Worm (Caenorhabditis elegans) whole organism, young adult: ENCODE measurements around the gene C32D5.11.

Experiments
- B0336.3 ChIP-seq: fragments of 200-800 bp; sonication (Bioruptor generic); IDR thresholded peaks from 2 replicates; pipeline ENCODE4 v1.3.6; 2022; ENCODE audit warnings: missing genetic modification characterization, missing compliant biosample characterization
- F22D6.2 ChIP-seq: sonication (generic microtip); optimal IDR thresholded peaks from 2 replicates; lab custom pipeline; 2016; ENCODE audit warnings: mild to moderate bottlenecking, missing genetic modification characterization, missing compliant biosample characterization
- F23B12.7 ChIP-seq: sonication (generic microtip); optimal IDR thresholded peaks from 2 replicates; lab custom pipeline; 2017; ENCODE audit warnings: missing genetic modification characterization, mild to moderate bottlenecking, missing compliant biosample characterization, antibody characterized with exemption, moderate library complexity; ENCODE audit not compliant: insufficient read depth
- F33H1.4 ChIP-seq: fragments of 200-800 bp; sonication (Bioruptor generic); IDR thresholded peaks from 2 replicates; pipeline ENCODE4 v1.3.6; 2022; ENCODE audit warnings: missing genetic modification reagents, missing genetic modification characterization, missing compliant biosample characterization
- F57A8.1 ChIP-seq: fragments of 200-800 bp; sonication (Bioruptor generic); optimal IDR thresholded peaks from 2 replicates; lab custom pipeline; 2018; ENCODE audit warnings: mild to moderate bottlenecking, missing genetic modification characterization, moderate library complexity, missing compliant biosample characterization
- K11D2.4 ChIP-seq: fragments of 200-800 bp; sonication (Bioruptor generic); IDR thresholded peaks from 2 replicates; pipeline ENCODE4 v1.3.6; 2022; ENCODE audit warnings: missing genetic modification reagents, missing genetic modification characterization, missing compliant biosample characterization
- K12H6.12 ChIP-seq: fragments of 200-800 bp; sonication (Bioruptor generic); optimal IDR thresholded peaks from 2 replicates; lab custom pipeline; 2018; ENCODE audit warnings: mild to moderate bottlenecking, missing genetic modification characterization, missing compliant biosample characterization
- T26A5.8 ChIP-seq: sonication (generic microtip); optimal IDR thresholded peaks from 2 replicates; lab custom pipeline; 2016; ENCODE audit warnings: missing genetic modification characterization, missing compliant biosample characterization
- Y79H2A.3 ChIP-seq: fragments of 200-800 bp; sonication (Bioruptor generic); conservative IDR thresholded peaks from 2 replicates; pipeline ENCODE4 v1.3.6; 2022; ENCODE audit warnings: missing genetic modification reagents, missing genetic modification characterization, missing compliant biosample characterization
- Y95B8A.8 ChIP-seq: fragments of 200-800 bp; sonication (Bioruptor generic); IDR thresholded peaks from 2 replicates; pipeline ENCODE4 v1.3.6; 2022; ENCODE audit warnings: missing genetic modification reagents, missing genetic modification characterization, missing compliant biosample characterization
- akir-1 ChIP-seq: fragments of 200-800 bp; sonication (Bioruptor generic); optimal IDR thresholded peaks from 2 replicates; lab custom pipeline; 2018; ENCODE audit warnings: mild to moderate bottlenecking, missing genetic modification characterization, moderate library complexity, missing compliant biosample characterization
- ama-1 ChIP-seq, 3 experiments: fragments of 150-350 bp in 1 of 3; sonication (generic microtip) in 2 of 3; optimal IDR thresholded peaks; 2 replicates each; lab custom pipeline; 2014 to 2018; ENCODE audit warnings: missing biosample characterization in 2 of 3, missing genetic modification characterization in 2 of 3, missing genetic modification reagents in 2 of 3
- aptf-2 ChIP-seq: fragments of 200-800 bp; sonication (Bioruptor generic); conservative IDR thresholded peaks from 2 replicates; pipeline ENCODE4 v1.3.6; 2022; ENCODE audit warnings: missing genetic modification reagents, missing genetic modification characterization, missing compliant biosample characterization
- atf-7 ChIP-seq: sonication (generic microtip); optimal IDR thresholded peaks from 2 replicates; lab custom pipeline; 2017; ENCODE audit warnings: mild to moderate bottlenecking, missing genetic modification characterization, missing compliant biosample characterization
- athp-1 ChIP-seq: sonication (generic microtip); optimal IDR thresholded peaks from 2 replicates; lab custom pipeline; 2017; ENCODE audit warnings: mild to moderate bottlenecking, missing genetic modification characterization, missing compliant biosample characterization
- attf-5 ChIP-seq: fragments of 200-800 bp; sonication (Bioruptor generic); optimal IDR thresholded peaks from 2 replicates; lab custom pipeline; 2018; ENCODE audit warnings: mild to moderate bottlenecking, missing genetic modification characterization, missing compliant biosample characterization
- ceh-79 ChIP-seq: sonication (generic microtip); optimal IDR thresholded peaks from 2 replicates; lab custom pipeline; 2017; ENCODE audit warnings: mild to moderate bottlenecking, missing genetic modification characterization, missing compliant biosample characterization
- dpl-1 ChIP-seq: fragments of 150-350 bp; optimal IDR thresholded peaks from 2 replicates; lab custom pipeline; 2014; ENCODE audit warnings: missing biosample characterization, missing genetic modification reagents, missing genetic modification characterization
- egl-18 ChIP-seq: fragments of 200-800 bp; sonication (Bioruptor generic); IDR thresholded peaks from 2 replicates; pipeline ENCODE4 v1.3.6; 2022; ENCODE audit warnings: missing genetic modification reagents, missing genetic modification characterization, missing compliant biosample characterization
- egl-44 ChIP-seq: fragments of 200-800 bp; sonication (Bioruptor generic); IDR thresholded peaks from 2 replicates; pipeline ENCODE4 v1.3.6; 2022; ENCODE audit warnings: missing genetic modification reagents, missing genetic modification characterization, missing compliant biosample characterization
- egrh-3 ChIP-seq: fragments of 200-800 bp; sonication (Bioruptor generic); IDR thresholded peaks from 2 replicates; pipeline ENCODE4 v1.3.6; 2022; ENCODE audit warnings: missing genetic modification reagents, missing genetic modification characterization, missing compliant biosample characterization
- ets-4 ChIP-seq: fragments of 200-800 bp; sonication (Bioruptor generic); optimal IDR thresholded peaks from 2 replicates; lab custom pipeline; 2018; ENCODE audit warnings: mild to moderate bottlenecking, missing genetic modification characterization, missing compliant biosample characterization
- him-1 ChIP-seq: sonication (generic microtip); optimal IDR thresholded peaks from 2 replicates; lab custom pipeline; 2016; ENCODE audit warnings: missing genotype, missing genetic modification reagents, missing genetic modification characterization, missing compliant biosample characterization
- hmg-20 ChIP-seq: fragments of 200-800 bp; sonication (Bioruptor generic); IDR thresholded peaks from 2 replicates; pipeline ENCODE4 v1.3.6; 2022; ENCODE audit warnings: missing genetic modification reagents, missing genetic modification characterization, missing compliant biosample characterization
- hrde-1 ChIP-seq: sonication (generic microtip); optimal IDR thresholded peaks from 2 replicates; lab custom pipeline; 2016; ENCODE audit warnings: missing genetic modification characterization, mild to moderate bottlenecking, missing compliant biosample characterization, moderate library complexity, missing genotype, missing genetic modification reagents, borderline replicate concordance
- hsf-1 ChIP-seq: fragments of 200-800 bp; sonication (Bioruptor generic); IDR thresholded peaks from 2 replicates; pipeline ENCODE4 v1.3.6; 2022; ENCODE audit warnings: missing genetic modification reagents, missing genetic modification characterization, missing compliant biosample characterization
- lag-1 ChIP-seq: fragments of 200-800 bp; sonication (Bioruptor generic); IDR thresholded peaks from 2 replicates; pipeline ENCODE4 v1.3.6; 2022; ENCODE audit warnings: missing genetic modification reagents, missing genetic modification characterization, missing compliant biosample characterization
- let-526 ChIP-seq: fragments of 200-800 bp; sonication (Bioruptor generic); IDR thresholded peaks from 2 replicates; pipeline ENCODE4 v1.3.6; 2022; ENCODE audit warnings: missing genetic modification reagents, missing genetic modification characterization, missing compliant biosample characterization
- lin-26 ChIP-seq: fragments of 200-800 bp; sonication (Bioruptor generic); IDR thresholded peaks from 2 replicates; pipeline ENCODE4 v1.3.6; 2022; ENCODE audit warnings: missing genetic modification reagents, missing genetic modification characterization, missing compliant biosample characterization
- lsl-1 ChIP-seq: fragments of 200-800 bp; sonication (Bioruptor generic); optimal IDR thresholded peaks from 2 replicates; lab custom pipeline; 2018; ENCODE audit warnings: mild to moderate bottlenecking, missing genetic modification characterization, moderate library complexity, missing compliant biosample characterization
- madf-6 ChIP-seq: fragments of 200-800 bp; sonication (Bioruptor generic); IDR thresholded peaks from 2 replicates; pipeline ENCODE4 v1.3.6; 2022; ENCODE audit warnings: missing genetic modification reagents, missing genetic modification characterization, missing compliant biosample characterization
- mcd-1 ChIP-seq: fragments of 200-800 bp; sonication (Bioruptor generic); IDR thresholded peaks from 2 replicates; pipeline ENCODE4 v1.3.6; 2022; ENCODE audit warnings: missing genetic modification reagents, missing genetic modification characterization, missing compliant biosample characterization
- nfya-2 ChIP-seq: fragments of 200-800 bp; sonication (Bioruptor generic); IDR thresholded peaks from 2 replicates; pipeline ENCODE4 v1.3.6; 2022; ENCODE audit warnings: missing genetic modification reagents, missing genetic modification characterization, missing compliant biosample characterization
- nhr-80 ChIP-seq: sonication (generic microtip); optimal IDR thresholded peaks from 2 replicates; lab custom pipeline; 2016; ENCODE audit warnings: missing genetic modification characterization, missing compliant biosample characterization
- rcor-1 ChIP-seq: fragments of 200-800 bp; sonication (Bioruptor generic); IDR thresholded peaks from 2 replicates; pipeline ENCODE4 v1.3.6; 2022; ENCODE audit warnings: missing genetic modification reagents, missing genetic modification characterization, missing compliant biosample characterization
- rec-8 ChIP-seq, 2 experiments: sonication (generic microtip); optimal IDR thresholded peaks; 2 replicates each; lab custom pipeline; 2016; ENCODE audit warnings: mild to moderate bottlenecking in 2 of 2, missing genetic modification characterization in 2 of 2, missing genetic modification reagents in 2 of 2, missing genotype in 2 of 2, missing biosample characterization in 1 of 2, missing compliant biosample characterization in 1 of 2, moderate library complexity in 1 of 2
- sea-2 ChIP-seq: fragments of 200-800 bp; sonication (Bioruptor generic); IDR thresholded peaks from 2 replicates; pipeline ENCODE4 v1.3.6; 2022; ENCODE audit warnings: missing genetic modification characterization, missing compliant biosample characterization
- snpc-1.1 ChIP-seq: sonication (generic microtip); optimal IDR thresholded peaks from 2 replicates; lab custom pipeline; 2017; ENCODE audit warnings: missing genetic modification characterization, mild to moderate bottlenecking, missing compliant biosample characterization, antibody characterized with exemption, moderate library complexity, missing genotype, missing genetic modification reagents; ENCODE audit not compliant: insufficient read depth
- snpc-1.3 ChIP-seq: sonication (generic microtip); optimal IDR thresholded peaks from 2 replicates; lab custom pipeline; 2017; ENCODE audit warnings: missing genetic modification characterization, mild to moderate bottlenecking, missing compliant biosample characterization, antibody characterized with exemption, moderate library complexity, missing genotype, missing genetic modification reagents; ENCODE audit not compliant: insufficient read depth
- tbp1 ChIP-seq: fragments of 200-800 bp; sonication (Bioruptor generic); optimal IDR thresholded peaks from 2 replicates; lab custom pipeline; 2018; ENCODE audit warnings: mild to moderate bottlenecking, missing genetic modification characterization, missing compliant biosample characterization
- unc-130 ChIP-seq: sonication (generic microtip); optimal IDR thresholded peaks from 2 replicates; lab custom pipeline; 2016; ENCODE audit warnings: missing genetic modification reagents, missing genetic modification characterization, missing compliant biosample characterization
- ztf-18 ChIP-seq: sonication (generic microtip); optimal IDR thresholded peaks from 2 replicates; lab custom pipeline; 2016; ENCODE audit warnings: missing genotype, mild to moderate bottlenecking, missing genetic modification characterization, missing compliant biosample characterization
- ztf-22 ChIP-seq: fragments of 200-800 bp; sonication (Bioruptor generic); optimal IDR thresholded peaks from 2 replicates; lab custom pipeline; 2018; ENCODE audit warnings: mild to moderate bottlenecking, missing genetic modification characterization, moderate library complexity, missing compliant biosample characterization
- ztf-25 ChIP-seq: fragments of 200-800 bp; sonication (Bioruptor generic); IDR thresholded peaks from 2 replicates; pipeline ENCODE4 v1.3.6; 2022; ENCODE audit warnings: missing genetic modification reagents, missing genetic modification characterization, missing compliant biosample characterization
- ztf-6 ChIP-seq: fragments of 200-800 bp; sonication (Bioruptor generic); IDR thresholded peaks from 2 replicates; pipeline ENCODE4 v1.3.6; 2022; ENCODE audit warnings: missing genetic modification reagents, missing genetic modification characterization, missing compliant biosample characterization

Gene C32D5.11

ce11 chrII:6355396-6356346, at the start of gene C32D5.11:
C32D5.11 (minus strand) TSS chrII:6355446.
- TF ChIP-seq atf-7 (tag; lab: Kevin White, UChicago), result no peak
- peak; percentile 66 for TF ChIP-seq mcd-1 (GFP tag; lab: Robert Waterston, UW)
- TF ChIP-seq T26A5.8 (tag; lab: Kevin White, UChicago), result no peak
- TF ChIP-seq lag-1 (GFP tag; lab: Robert Waterston, UW), result no peak
- TF ChIP-seq attf-5 (GFP tag; lab: Kevin White, UChicago), result peak; percentile 83
- no peak for TF ChIP-seq athp-1 (tag; lab: Kevin White, UChicago)
- TF ChIP-seq F22D6.2 (tag; lab: Kevin White, UChicago), result no peak
- peak; percentile 14 for TF ChIP-seq K12H6.12
- no peak for TF ChIP-seq him-1 (tag; lab: Kevin White, UChicago)
- no peak for TF ChIP-seq unc-130
- TF ChIP-seq egrh-3, result no peak
- no peak for TF ChIP-seq K11D2.4 (GFP tag; lab: Robert Waterston, UW)
- TF ChIP-seq egl-18 (GFP tag; lab: Robert Waterston, UW), result no peak
- TF ChIP-seq madf-6 (GFP tag; lab: Robert Waterston, UW), result no peak
- peak; percentile 42; the same call in 1 of the 2 replicates for TF ChIP-seq F33H1.4 (GFP tag; lab: Robert Waterston, UW)
- TF ChIP-seq ztf-22, result no peak
- TF ChIP-seq hsf-1, result no peak
- TF ChIP-seq F23B12.7, result peak; percentile 70
- TF ChIP-seq ztf-18 (tag; lab: Kevin White, UChicago), result peak; percentile 92
- TF ChIP-seq Y79H2A.3 (GFP tag; lab: Robert Waterston, UW), result no peak
- TF ChIP-seq ama-1 (optimal IDR thresholded peaks at IDR 0.05; lab: Kevin White, UChicago), result no peak
- no peak for TF ChIP-seq ama-1 (GFP tag; optimal IDR thresholded peaks at IDR 0.05; lab: Kevin White, UChicago)
- no peak for TF ChIP-seq akir-1 (GFP tag; lab: Kevin White, UChicago)
- no peak for TF ChIP-seq nfya-2 (GFP tag; lab: Robert Waterston, UW)
- no peak for TF ChIP-seq hmg-20
- TF ChIP-seq B0336.3 (GFP tag; lab: Robert Waterston, UW), result 0 out of 2 replicates have a peak, but pooled peaks have one; percentile 37
- no peak for TF ChIP-seq sea-2
- no peak for TF ChIP-seq snpc-1.3 (tag; lab: Kevin White, UChicago)
- TF ChIP-seq let-526 (GFP tag; lab: Robert Waterston, UW), result no peak
- TF ChIP-seq rec-8 (tag; optimal IDR thresholded peaks at IDR 0.05; lab: Kevin White, UChicago), result no peak
- TF ChIP-seq egl-44 (GFP tag; lab: Robert Waterston, UW), result no peak
- TF ChIP-seq F57A8.1 (GFP tag; lab: Kevin White, UChicago), result no peak
- peak; percentile 53 for TF ChIP-seq lsl-1 (GFP tag; lab: Kevin White, UChicago)
- no peak for TF ChIP-seq rcor-1 (GFP tag; lab: Robert Waterston, UW)
- no peak for TF ChIP-seq ceh-79 (tag; lab: Kevin White, UChicago)
- no peak for TF ChIP-seq lin-26 (GFP tag; lab: Robert Waterston, UW)
- no peak for TF ChIP-seq ztf-25 (GFP tag; lab: Robert Waterston, UW)
- TF ChIP-seq aptf-2 (GFP tag; lab: Robert Waterston, UW), result no peak
- TF ChIP-seq dpl-1, result peak; percentile 22
- peak; percentile 16 for TF ChIP-seq tbp1
- peak; percentile 40 for TF ChIP-seq nhr-80
- TF ChIP-seq Y95B8A.8 (GFP tag; lab: Robert Waterston, UW), result no peak
- TF ChIP-seq hrde-1 (tag; lab: Kevin White, UChicago), result no peak
- no peak for TF ChIP-seq snpc-1.1 (tag; lab: Kevin White, UChicago)
- TF ChIP-seq ztf-6 (GFP tag; lab: Robert Waterston, UW), result no peak
- no peak for TF ChIP-seq ets-4 (GFP tag; lab: Kevin White, UChicago)
